Fruit fly (Drosophila melanogaster) whole organism, wandering third instar larva: ENCODE measurements around the gene CG1979.
A peak's percentile ranks its signal among the peaks of the same experiment; 100 is the strongest.

Experiments used
- Abd-B ChIP-seq: fragments of >200 bp; optimal IDR thresholded peaks from 2 replicates; lab custom pipeline; 2017; ENCODE audit warnings: missing biosample characterization, missing genetic modification characterization
- CG32264 ChIP-seq: fragments of 200-800 bp; sonication (Bioruptor generic); optimal IDR thresholded peaks from 2 replicates; lab custom pipeline; 2016; ENCODE audit warnings: missing biosample characterization, missing genetic modification characterization
- CG9705 ChIP-seq: fragments of 200-800 bp; sonication (Bioruptor generic); optimal IDR thresholded peaks from 2 replicates; lab custom pipeline; 2018; ENCODE audit warnings: missing biosample characterization, mild to moderate bottlenecking, missing genetic modification characterization
- CrebA ChIP-seq: fragments of 200-800 bp; sonication (Bioruptor generic); optimal IDR thresholded peaks from 2 replicates; lab custom pipeline; 2016; ENCODE audit warnings: missing biosample characterization, mild to moderate bottlenecking, missing genetic modification characterization, borderline replicate concordance
- Dfd ChIP-seq: fragments of >200 bp; optimal IDR thresholded peaks from 2 replicates; lab custom pipeline; 2017; ENCODE audit warnings: missing biosample characterization, missing genetic modification characterization
- Dif ChIP-seq: fragments of 200-275, 200-300 bp; sonication (Bioruptor generic); optimal IDR thresholded peaks from 2 replicates; lab custom pipeline; 2018; ENCODE audit warnings: missing biosample characterization, missing genetic modification characterization; ENCODE audit not compliant: partially characterized antibody
- GATAd ChIP-seq: sonication (Bioruptor generic); optimal IDR thresholded peaks from 2 replicates; lab custom pipeline; 2016; ENCODE audit warnings: missing biosample characterization, missing genetic modification characterization
- HLH106 ChIP-seq: fragments of 200-800 bp; optimal IDR thresholded peaks from 3 replicates; lab custom pipeline; 2019; ENCODE audit warnings: missing biosample characterization, mild to moderate bottlenecking, missing genetic modification characterization, moderate library complexity
- Hnf4 ChIP-seq: fragments of 200-800 bp; sonication (Bioruptor generic); optimal IDR thresholded peaks from 2 replicates; lab custom pipeline; 2016; ENCODE audit warnings: missing biosample characterization, mild to moderate bottlenecking, missing genetic modification characterization
- Hr78 ChIP-seq: fragments of >200 bp; optimal IDR thresholded peaks from 2 replicates; lab custom pipeline; 2017; ENCODE audit warnings: missing biosample characterization, missing genetic modification characterization
- Hr83 ChIP-seq: fragments of 200-300 bp; sonication (Bioruptor generic); optimal IDR thresholded peaks from 2 replicates; lab custom pipeline; 2016; ENCODE audit warnings: missing biosample characterization, mild to moderate bottlenecking, missing genetic modification characterization, moderate library complexity; ENCODE audit not compliant: poor library complexity, severe bottlenecking
- Jra ChIP-seq: sonication (Bioruptor generic); optimal IDR thresholded peaks from 2 replicates; lab custom pipeline; 2016; ENCODE audit warnings: missing biosample characterization, missing genetic modification characterization
- Mio ChIP-seq: sonication (Bioruptor generic); optimal IDR thresholded peaks from 2 replicates; lab custom pipeline; 2016; ENCODE audit warnings: missing biosample characterization, missing genetic modification characterization
- Myc ChIP-seq: fragments of >200 bp; optimal IDR thresholded peaks from 2 replicates; lab custom pipeline; 2017
- N ChIP-seq: fragments of >200 bp; optimal IDR thresholded peaks from 2 replicates; lab custom pipeline; 2018; ENCODE audit warnings: missing biosample characterization, missing external identifiers, missing genetic modification characterization
- OdsH ChIP-seq: fragments of 200-800 bp; sonication (Bioruptor generic); optimal IDR thresholded peaks from 2 replicates; lab custom pipeline; 2016; ENCODE audit warnings: missing biosample characterization, mild to moderate bottlenecking, missing genetic modification characterization
- Rel ChIP-seq, 2 experiments: fragments of 200-800 bp; sonication (Bioruptor generic) in 1 of 2; optimal IDR thresholded peaks; 2 replicates in 1 of 2; 3 replicates in 1 of 2; lab custom pipeline; 2016 to 2019; ENCODE audit warnings: mild to moderate bottlenecking in 2 of 2, missing biosample characterization in 2 of 2, missing genetic modification characterization in 2 of 2, moderate library complexity in 1 of 2
- Sp1 ChIP-seq: fragments of 200-800 bp; sonication (Bioruptor generic); optimal IDR thresholded peaks from 3 replicates; lab custom pipeline; 2019; ENCODE audit warnings: missing biosample characterization, mild to moderate bottlenecking, missing genetic modification characterization, moderate library complexity
- Vsx2 ChIP-seq: fragments of 200-300, 225-300 bp; sonication (Bioruptor generic); optimal IDR thresholded peaks from 2 replicates; lab custom pipeline; 2018; ENCODE audit warnings: missing biosample characterization, missing genetic modification characterization; ENCODE audit not compliant: partially characterized antibody
- br ChIP-seq: fragments of 200-800 bp; sonication (Bioruptor generic); optimal IDR thresholded peaks from 2 replicates; lab custom pipeline; 2016; ENCODE audit warnings: missing biosample characterization, missing genetic modification characterization
- brk ChIP-seq: fragments of 200-800 bp; sonication (Bioruptor generic); optimal IDR thresholded peaks from 2 replicates; lab custom pipeline; 2016; ENCODE audit warnings: missing biosample characterization, mild to moderate bottlenecking, missing genetic modification characterization
- dl ChIP-seq, 2 experiments: fragments of 175-275, 200-275 bp in 1 of 2; fragments of 200-275 bp in 1 of 2; sonication (Bioruptor generic); optimal IDR thresholded peaks; lab custom pipeline; 2018; ENCODE audit warnings: mild to moderate bottlenecking in 2 of 2, missing biosample characterization in 2 of 2, missing genetic modification characterization in 2 of 2, moderate library complexity in 2 of 2; ENCODE audit not compliant: partially characterized antibody in 2 of 2, insufficient read depth in 1 of 2
- dmrt93B ChIP-seq: fragments of 200-800 bp; sonication (Bioruptor generic); optimal IDR thresholded peaks from 2 replicates; lab custom pipeline; 2018; ENCODE audit warnings: missing biosample characterization, mild to moderate bottlenecking, missing genetic modification characterization
- dsf ChIP-seq: sonication (Bioruptor generic); optimal IDR thresholded peaks from 2 replicates; lab custom pipeline; 2016; ENCODE audit warnings: missing biosample characterization, missing genetic modification characterization, borderline replicate concordance
- ey ChIP-seq: fragments of 200-800 bp; sonication (Bioruptor generic); optimal IDR thresholded peaks from 2 replicates; lab custom pipeline; 2016; ENCODE audit warnings: missing biosample characterization, missing genetic modification characterization
- foxo ChIP-seq, 2 experiments: fragments of 200-800 bp; sonication (Bioruptor generic); optimal IDR thresholded peaks; 2 replicates in 1 of 2; 3 replicates in 1 of 2; lab custom pipeline; 2016 to 2017; ENCODE audit warnings: missing biosample characterization in 2 of 2, missing genetic modification characterization in 2 of 2
- fru ChIP-seq: fragments of 200-800 bp; sonication (Bioruptor generic); optimal IDR thresholded peaks from 3 replicates; lab custom pipeline; 2016; ENCODE audit warnings: missing biosample characterization, mild to moderate bottlenecking, missing genetic modification characterization
- h ChIP-seq: fragments of 200-800 bp; sonication (Bioruptor generic); optimal IDR thresholded peaks from 3 replicates; lab custom pipeline; 2016; ENCODE audit warnings: missing biosample characterization, mild to moderate bottlenecking, missing genetic modification characterization
- jim ChIP-seq: fragments of 175-275, 200-325 bp; sonication (Bioruptor generic); optimal IDR thresholded peaks from 2 replicates; lab custom pipeline; 2016; ENCODE audit warnings: missing biosample characterization, mild to moderate bottlenecking, missing genetic modification characterization
- lola ChIP-seq: fragments of >200 bp; optimal IDR thresholded peaks from 2 replicates; lab custom pipeline; 2017; ENCODE audit warnings: missing biosample characterization, missing genetic modification characterization
- pan ChIP-seq: fragments of >200 bp; optimal IDR thresholded peaks from 2 replicates; lab custom pipeline; 2017
- psq ChIP-seq: fragments of 200-800 bp; sonication (Bioruptor generic); optimal IDR thresholded peaks from 3 replicates; lab custom pipeline; 2017; ENCODE audit warnings: missing biosample characterization, mild to moderate bottlenecking, missing genetic modification characterization, moderate library complexity
- rgr ChIP-seq: fragments of 200-800 bp; sonication (Bioruptor generic); optimal IDR thresholded peaks from 3 replicates; lab custom pipeline; 2016; ENCODE audit warnings: missing biosample characterization, mild to moderate bottlenecking, missing genetic modification characterization
- sage ChIP-seq: fragments of 200-800 bp; sonication (Bioruptor generic); optimal IDR thresholded peaks from 2 replicates; lab custom pipeline; 2016; ENCODE audit warnings: missing biosample characterization, mild to moderate bottlenecking, missing genetic modification characterization
- sv ChIP-seq: fragments of 200-800 bp; sonication (Bioruptor generic); optimal IDR thresholded peaks from 3 replicates; lab custom pipeline; 2016; ENCODE audit warnings: missing biosample characterization, missing genetic modification characterization
- tai ChIP-seq: sonication (Bioruptor generic); optimal IDR thresholded peaks from 2 replicates; lab custom pipeline; 2016; ENCODE audit warnings: missing biosample characterization, missing genetic modification characterization
- usp ChIP-seq: fragments of >200 bp; optimal IDR thresholded peaks from 2 replicates; lab custom pipeline; 2017; ENCODE audit warnings: missing biosample characterization, missing genetic modification characterization
- woc ChIP-seq: sonication (Bioruptor generic); optimal IDR thresholded peaks from 2 replicates; lab custom pipeline; 2016; ENCODE audit warnings: missing biosample characterization, mild to moderate bottlenecking, missing genetic modification characterization

The CG1979 gene

dm6 chr3R:7074297-7075114, 20.1 kb downstream of the CG1979 start, which contains the start of the genes Ufl1 and CG1943:
Gene Ufl1 (minus strand): TSS chr3R:7074452.
Gene CG1943 (plus strand): TSS chr3R:7074859.
- peak; percentile 33 for TF ChIP-seq Jra (GFP tag; lab: Kevin White, UChicago)
- TF ChIP-seq br (GFP tag; lab: Kevin White, UChicago) = peak; percentile 3
- TF ChIP-seq sage (GFP tag; lab: Kevin White, UChicago) = peak; percentile 14
- no peak for TF ChIP-seq Mio (GFP tag; lab: Kevin White, UChicago)
- TF ChIP-seq Hnf4 = peak; percentile 24
- TF ChIP-seq pan (lab: Kevin White, UChicago) = no peak
- TF ChIP-seq foxo (GFP tag; optimal IDR thresholded peaks at IDR 0.05; lab: Kevin White, UChicago) = peak in 1 of 2 experiments; percentile 13
- peak; percentile 12 for TF ChIP-seq h (GFP tag; lab: Kevin White, UChicago)
- peak; percentile 20 for TF ChIP-seq rgr (GFP tag; lab: Kevin White, UChicago)
- TF ChIP-seq Dif = peak; percentile 40
- TF ChIP-seq Myc (lab: Kevin White, UChicago) = peak; percentile 49
- TF ChIP-seq Rel (GFP tag; optimal IDR thresholded peaks at IDR 0.05; lab: Kevin White, UChicago) = no peak
- TF ChIP-seq Rel (tag; optimal IDR thresholded peaks at IDR 0.05; lab: Kevin White, UChicago) = peak; percentile 8
- TF ChIP-seq tai (GFP tag; lab: Kevin White, UChicago) = peak; percentile 77
- peak; percentile 35 for TF ChIP-seq woc (GFP tag; lab: Kevin White, UChicago)
- TF ChIP-seq Sp1 (GFP tag; lab: Kevin White, UChicago) = peak; percentile 38
- peak; percentile 68 for TF ChIP-seq brk
- no peak for TF ChIP-seq Hr78 (GFP tag; lab: Kevin White, UChicago)
- no peak for TF ChIP-seq CrebA (GFP tag; lab: Kevin White, UChicago)

- TF ChIP-seq foxo (GFP tag; optimal IDR thresholded peaks at IDR 0.05; lab: Kevin White, UChicago) (no peak), dsf (GFP tag; lab: Kevin White, UChicago) (no peak)
These were observed 20.7 kb downstream of the CG1979 start for dm6 chr3R:7075115-7075425.

dm6 chr3R:7075712-7076183, 21.4 kb downstream of the CG1979 start:
- TF ChIP-seq dsf (GFP tag; lab: Kevin White, UChicago) (peak; percentile 75), psq (peak; percentile 93), foxo (GFP tag; optimal IDR thresholded peaks at IDR 0.05; lab: Kevin White, UChicago) (peak; percentile 86 to 97), Hr78 (GFP tag; lab: Kevin White, UChicago) (no peak), N (no peak), dl (GFP tag; optimal IDR thresholded peaks at IDR 0.05; lab: Kevin White, UChicago; ENCODE audit: insufficient read depth in 1 of 2, partially characterized antibody in 2 of 2) (no peak), Dif (no peak), OdsH (peak; percentile 96), fru (GFP tag; lab: Kevin White, UChicago) (peak; percentile 97), tai (GFP tag; lab: Kevin White, UChicago) (no peak), sv (peak; percentile 90), Abd-B (GFP tag; lab: Kevin White, UChicago) (no peak), Mio (GFP tag; lab: Kevin White, UChicago) (peak; percentile 78), Hr83 (peak; percentile 57), CG32264 (GFP tag; lab: Kevin White, UChicago) (peak; percentile 89), lola (no peak), CrebA (GFP tag; lab: Kevin White, UChicago) (no peak), Hnf4 (peak; percentile 96), br (GFP tag; lab: Kevin White, UChicago) (peak; percentile 97), dmrt93B (GFP tag; lab: Kevin White, UChicago) (peak; percentile 86), HLH106 (tag; lab: Kevin White, UChicago) (peak; percentile 94), Rel (GFP tag; optimal IDR thresholded peaks at IDR 0.05; lab: Kevin White, UChicago) (peak; percentile 68), Rel (tag; optimal IDR thresholded peaks at IDR 0.05; lab: Kevin White, UChicago) (peak; percentile 84), sage (GFP tag; lab: Kevin White, UChicago) (peak; percentile 83), Jra (GFP tag; lab: Kevin White, UChicago) (peak; percentile 91), brk (peak; percentile 91), CG9705 (GFP tag; lab: Kevin White, UChicago) (peak; percentile 83), usp (no peak), Sp1 (GFP tag; lab: Kevin White, UChicago) (peak; percentile 94), GATAd (no peak), Dfd (no peak), h (GFP tag; lab: Kevin White, UChicago) (peak; percentile 98), rgr (GFP tag; lab: Kevin White, UChicago) (peak; percentile 97), woc (GFP tag; lab: Kevin White, UChicago) (peak; percentile 88), ey (GFP tag; lab: Kevin White, UChicago) (peak; percentile 97), pan (lab: Kevin White, UChicago) (no peak), Myc (lab: Kevin White, UChicago) (no peak), Vsx2 (GFP tag; lab: Kevin White, UChicago) (no peak), jim (peak; percentile 19)
